Worm (Caenorhabditis elegans) whole organism, L2 larva: ENCODE data around the gene dpyd-1.
A peak's percentile ranks its signal among the peaks of the same experiment; 100 is the strongest.

Experiments used
- aly-2 ChIP-seq: fragments of 150-350 bp; optimal IDR thresholded peaks from 2 replicates; lab custom pipeline; 2014; ENCODE audit warnings: missing biosample characterization, missing genetic modification characterization
- crh-2 ChIP-seq: sonication (generic microtip); optimal IDR thresholded peaks from 2 replicates; lab custom pipeline; 2017; ENCODE audit warnings: missing biosample characterization, missing genetic modification characterization
- nhr-11 ChIP-seq: fragments of 150-350 bp; optimal IDR thresholded peaks from 2 replicates; lab custom pipeline; 2014; ENCODE audit warnings: missing biosample characterization, missing genetic modification characterization
- nhr-237 ChIP-seq: fragments of 150-350 bp; optimal IDR thresholded peaks from 2 replicates; lab custom pipeline; 2014; ENCODE audit warnings: missing biosample characterization, missing genetic modification characterization
- nhr-77 ChIP-seq: fragments of 150-350 bp; optimal IDR thresholded peaks from 2 replicates; lab custom pipeline; 2014; ENCODE audit warnings: missing biosample characterization, missing genetic modification characterization
- sma-9 ChIP-seq, 2 experiments: fragments of 150-350 bp in 1 of 2; sonication (generic microtip) in 1 of 2; optimal IDR thresholded peaks; 2 replicates each; lab custom pipeline; 2014 to 2016; ENCODE audit warnings: missing genetic modification characterization in 2 of 2, mild to moderate bottlenecking in 1 of 2, missing biosample characterization in 1 of 2, missing compliant biosample characterization in 1 of 2, missing genetic modification reagents in 1 of 2, moderate library complexity in 1 of 2
- zag-1 ChIP-seq: fragments of 150-350 bp; optimal IDR thresholded peaks from 2 replicates; lab custom pipeline; 2014; ENCODE audit warnings: missing biosample characterization, missing genetic modification characterization

- TF ChIP-seq aly-2, result peak; percentile 95
- peak; percentile 99 for TF ChIP-seq crh-2 (tag; lab: Kevin White, UChicago)
- TF ChIP-seq nhr-77 (tag; lab: Kevin White, UChicago), result peak; percentile 96
- TF ChIP-seq nhr-11 (tag; lab: Kevin White, UChicago), result peak; percentile 76
- TF ChIP-seq sma-9 (GFP tag; optimal IDR thresholded peaks at IDR 0.05; lab: Kevin White, UChicago), result peak; percentile 97
- no peak for TF ChIP-seq sma-9 (tag; optimal IDR thresholded peaks at IDR 0.05; lab: Kevin White, UChicago)
- TF ChIP-seq zag-1, result peak; percentile 96
- TF ChIP-seq nhr-237 (tag; lab: Kevin White, UChicago), result peak; percentile 93
Observed at ce11 chrX:5429335-5429734, 38.3 kb upstream of the dpyd-1 start.
